Fruit fly (Drosophila melanogaster) whole organism, embryonic: ENCODE results near the gene CG9393.

ENCODE experiments used
- CG4404 ChIP-seq: fragments of 200-800 bp; sonication (Bioruptor generic); IDR thresholded peaks from 2 replicates; pipeline ENCODE4 v1.3.6; 2022; ENCODE audit warnings: missing biosample characterization, missing genetic modification characterization
- CG8359 ChIP-seq: fragments of 200-800 bp; sonication (Bioruptor generic); optimal IDR thresholded peaks from 2 replicates; lab custom pipeline; 2017; ENCODE audit warnings: missing biosample characterization, mild to moderate bottlenecking, missing genetic modification characterization, borderline replicate concordance
- chn ChIP-seq: fragments of 200-800 bp; sonication (Bioruptor generic); optimal IDR thresholded peaks from 2 replicates; lab custom pipeline; 2016; ENCODE audit warnings: missing biosample characterization, missing genetic modification characterization
- dati ChIP-seq: fragments of 200-800 bp; sonication (Bioruptor generic); IDR thresholded peaks from 2 replicates; pipeline ENCODE4 v1.3.6; 2022; ENCODE audit warnings: missing biosample characterization, missing genetic modification characterization
- ftz-f1 ChIP-seq: fragments of 200-800 bp; sonication (Bioruptor generic); optimal IDR thresholded peaks from 2 replicates; lab custom pipeline; 2016; ENCODE audit warnings: missing biosample characterization, missing genetic modification characterization
- gem ChIP-seq: fragments of 200-800 bp; sonication (Bioruptor generic); optimal IDR thresholded peaks from 2 replicates; lab custom pipeline; 2019; ENCODE audit warnings: missing biosample characterization, mild to moderate bottlenecking, missing genetic modification characterization, moderate library complexity
- nom ChIP-seq: fragments of 200-800 bp; sonication (Bioruptor generic); optimal IDR thresholded peaks from 2 replicates; lab custom pipeline; 2017; ENCODE audit warnings: missing biosample characterization, missing genetic modification characterization, mild to moderate bottlenecking, moderate library complexity, missing genetic modification reagents

dm6 chr3R:9600558-9600959 lies 37.1 kb upstream of the CG9393 start:
- TF ChIP-seq chn: no peak
- TF ChIP-seq CG4404 (GFP tag; lab: Robert Waterston, UW): no peak
- TF ChIP-seq CG8359: peak; percentile 20
- TF ChIP-seq gem: peak; percentile 57
- TF ChIP-seq dati (GFP tag; lab: Robert Waterston, UW): no peak
- TF ChIP-seq nom (GFP tag; lab: Kevin White, UChicago): peak; percentile 13
- TF ChIP-seq ftz-f1 (GFP tag; lab: Kevin White, UChicago): no peak
